Fruit fly (Drosophila melanogaster) whole organism, prepupa: Measurements from ENCODE around the gene Arp10.
A peak's percentile ranks its signal among the peaks of the same experiment; 100 is the strongest.

Experiments used
- CG11294 ChIP-seq: fragments of 200-800 bp; sonication (Bioruptor generic); IDR thresholded peaks from 2 replicates; pipeline ENCODE4 v1.3.6; 2022; ENCODE audit warnings: missing biosample characterization, missing genetic modification characterization
- CG11902 ChIP-seq: fragments of 200-800 bp; sonication (Bioruptor generic); optimal IDR thresholded peaks from 3 replicates; lab custom pipeline; 2016; ENCODE audit warnings: missing biosample characterization, missing genetic modification characterization
- CG15336 ChIP-seq: fragments of 200-800 bp; sonication (Bioruptor generic); IDR thresholded peaks from 2 replicates; pipeline ENCODE4 v1.3.6; 2022; ENCODE audit warnings: missing biosample characterization, missing genetic modification characterization
- CG1621 ChIP-seq: fragments of 200-800 bp; sonication (Bioruptor generic); optimal IDR thresholded peaks from 3 replicates; lab custom pipeline; 2018; ENCODE audit warnings: missing biosample characterization, mild to moderate bottlenecking, missing genetic modification characterization
- CG16779 ChIP-seq: fragments of 200-800 bp; sonication (Bioruptor generic); optimal IDR thresholded peaks from 3 replicates; lab custom pipeline; 2017; ENCODE audit warnings: missing biosample characterization, mild to moderate bottlenecking, missing genetic modification characterization
- CG31627 ChIP-seq: fragments of 200-800 bp; sonication (Bioruptor generic); optimal IDR thresholded peaks from 3 replicates; lab custom pipeline; 2016; ENCODE audit warnings: missing biosample characterization, missing genetic modification characterization
- CG32006 ChIP-seq: fragments of 200-800 bp; sonication (Bioruptor generic); optimal IDR thresholded peaks from 3 replicates; lab custom pipeline; 2017; ENCODE audit warnings: missing biosample characterization, mild to moderate bottlenecking, missing genetic modification characterization
- CG34406 ChIP-seq: fragments of 200-800 bp; sonication (Bioruptor generic); optimal IDR thresholded peaks from 3 replicates; lab custom pipeline; 2016; ENCODE audit warnings: missing biosample characterization, missing genetic modification characterization
- CG4318 ChIP-seq: fragments of 200-800 bp; sonication (Bioruptor generic); optimal IDR thresholded peaks from 3 replicates; lab custom pipeline; 2017; ENCODE audit warnings: missing biosample characterization, mild to moderate bottlenecking, missing genetic modification characterization
- CG6163 ChIP-seq: fragments of 200-800 bp; sonication (Bioruptor generic); IDR thresholded peaks from 3 replicates; pipeline ENCODE4 v1.3.6; 2022; ENCODE audit warnings: missing biosample characterization, missing genetic modification characterization
- CG6792 ChIP-seq: fragments of 200-800 bp; sonication (Bioruptor generic); optimal IDR thresholded peaks from 3 replicates; lab custom pipeline; 2016; ENCODE audit warnings: missing biosample characterization, missing genetic modification characterization
- CG6854 ChIP-seq: fragments of 200-800 bp; sonication (Bioruptor generic); optimal IDR thresholded peaks from 2 replicates; lab custom pipeline; 2017; ENCODE audit warnings: missing biosample characterization, mild to moderate bottlenecking, missing genetic modification characterization
- CG7368 ChIP-seq: fragments of 200-800 bp; sonication (Bioruptor generic); optimal IDR thresholded peaks from 3 replicates; lab custom pipeline; 2016; ENCODE audit warnings: missing biosample characterization, missing genetic modification characterization
- CG8119 ChIP-seq: fragments of 200-800 bp; sonication (Bioruptor generic); IDR thresholded peaks from 3 replicates; pipeline ENCODE4 v1.3.6; 2022; ENCODE audit warnings: missing biosample characterization, missing genetic modification characterization
- CG8319 ChIP-seq: fragments of 200-800 bp; sonication (Bioruptor generic); optimal IDR thresholded peaks from 3 replicates; lab custom pipeline; 2016; ENCODE audit warnings: missing biosample characterization, missing genetic modification characterization
- CG9139 ChIP-seq: fragments of 200-800 bp; sonication (Bioruptor generic); optimal IDR thresholded peaks from 3 replicates; lab custom pipeline; 2017; ENCODE audit warnings: missing biosample characterization, mild to moderate bottlenecking, missing genetic modification characterization
- Eip75B ChIP-seq: fragments of 200-800 bp; sonication (Bioruptor generic); optimal IDR thresholded peaks from 3 replicates; lab custom pipeline; 2016; ENCODE audit warnings: missing biosample characterization, missing genetic modification characterization
- Eip78C ChIP-seq: fragments of 200-800 bp; sonication (Bioruptor generic); peaks from one replicate; lab custom pipeline; 2016; ENCODE audit warnings: missing biosample characterization, missing genetic modification characterization
- Eip93F ChIP-seq: fragments of 200-800 bp; sonication (Bioruptor generic); optimal IDR thresholded peaks from 2 replicates; lab custom pipeline; 2016; ENCODE audit warnings: missing biosample characterization, mild to moderate bottlenecking, missing genetic modification characterization
- Gug ChIP-seq: fragments of 200-800 bp; sonication (Bioruptor generic); IDR thresholded peaks from 2 replicates; pipeline ENCODE4 v1.3.6; 2022; ENCODE audit warnings: missing biosample characterization, missing genetic modification characterization
- Hr38 ChIP-seq: sonication (Bioruptor generic); optimal IDR thresholded peaks from 2 replicates; lab custom pipeline; 2016; ENCODE audit warnings: missing biosample characterization, missing genetic modification characterization
- Lpt ChIP-seq: fragments of 200-800 bp; sonication (Bioruptor generic); optimal IDR thresholded peaks from 3 replicates; lab custom pipeline; 2016; ENCODE audit warnings: missing biosample characterization, missing genetic modification characterization
- Sox102F ChIP-seq: fragments of 200-800 bp; sonication (Bioruptor generic); optimal IDR thresholded peaks from 2 replicates; lab custom pipeline; 2016; ENCODE audit warnings: missing biosample characterization, mild to moderate bottlenecking, missing genetic modification characterization
- Sox14 ChIP-seq: fragments of 200-800 bp; sonication (Bioruptor generic); optimal IDR thresholded peaks from 3 replicates; lab custom pipeline; 2016; ENCODE audit warnings: missing biosample characterization, missing genetic modification characterization
- achi ChIP-seq: fragments of 200-800 bp; sonication (Bioruptor generic); optimal IDR thresholded peaks from 3 replicates; lab custom pipeline; 2016; ENCODE audit warnings: missing biosample characterization, missing genetic modification characterization
- cyc ChIP-seq: fragments of 200-800 bp; sonication (Bioruptor generic); optimal IDR thresholded peaks from 3 replicates; lab custom pipeline; 2016; ENCODE audit warnings: missing biosample characterization, missing genetic modification characterization
- eg ChIP-seq: fragments of 200-800 bp; sonication (Bioruptor generic); IDR thresholded peaks from 3 replicates; pipeline ENCODE4 v1.3.6; 2022; ENCODE audit warnings: missing biosample characterization, missing genetic modification characterization
- esn ChIP-seq: fragments of 200-800 bp; sonication (Bioruptor generic); optimal IDR thresholded peaks from 2 replicates; lab custom pipeline; 2016; ENCODE audit warnings: missing biosample characterization, mild to moderate bottlenecking, missing genetic modification characterization, moderate library complexity
- fkh ChIP-seq: fragments of 200-800 bp; sonication (Bioruptor generic); optimal IDR thresholded peaks from 3 replicates; lab custom pipeline; 2017; ENCODE audit warnings: missing biosample characterization, mild to moderate bottlenecking, missing genetic modification characterization, moderate library complexity
- lz ChIP-seq: fragments of 200-800 bp; sonication (Bioruptor generic); optimal IDR thresholded peaks from 3 replicates; lab custom pipeline; 2016; ENCODE audit warnings: missing biosample characterization, missing genetic modification characterization
- net ChIP-seq: fragments of 200-800 bp; sonication (Bioruptor generic); optimal IDR thresholded peaks from 3 replicates; lab custom pipeline; 2016; ENCODE audit warnings: missing biosample characterization, missing genetic modification characterization
- salr ChIP-seq, 2 experiments: fragments of 200-800 bp; sonication (Bioruptor generic); optimal IDR thresholded peaks; 3 replicates each; lab custom pipeline; 2016 to 2018; ENCODE audit warnings: missing biosample characterization in 2 of 2, missing genetic modification characterization in 2 of 2, mild to moderate bottlenecking in 1 of 2
- svp ChIP-seq: fragments of 200-800 bp; sonication (Bioruptor generic); peaks from one replicate; lab custom pipeline; 2016; ENCODE audit warnings: missing biosample characterization, missing genetic modification characterization
- vri ChIP-seq: fragments of 200-800 bp; sonication (Bioruptor generic); optimal IDR thresholded peaks from 3 replicates; lab custom pipeline; 2016; ENCODE audit warnings: missing biosample characterization, mild to moderate bottlenecking, missing genetic modification characterization

Arp10 gene

DNA sequence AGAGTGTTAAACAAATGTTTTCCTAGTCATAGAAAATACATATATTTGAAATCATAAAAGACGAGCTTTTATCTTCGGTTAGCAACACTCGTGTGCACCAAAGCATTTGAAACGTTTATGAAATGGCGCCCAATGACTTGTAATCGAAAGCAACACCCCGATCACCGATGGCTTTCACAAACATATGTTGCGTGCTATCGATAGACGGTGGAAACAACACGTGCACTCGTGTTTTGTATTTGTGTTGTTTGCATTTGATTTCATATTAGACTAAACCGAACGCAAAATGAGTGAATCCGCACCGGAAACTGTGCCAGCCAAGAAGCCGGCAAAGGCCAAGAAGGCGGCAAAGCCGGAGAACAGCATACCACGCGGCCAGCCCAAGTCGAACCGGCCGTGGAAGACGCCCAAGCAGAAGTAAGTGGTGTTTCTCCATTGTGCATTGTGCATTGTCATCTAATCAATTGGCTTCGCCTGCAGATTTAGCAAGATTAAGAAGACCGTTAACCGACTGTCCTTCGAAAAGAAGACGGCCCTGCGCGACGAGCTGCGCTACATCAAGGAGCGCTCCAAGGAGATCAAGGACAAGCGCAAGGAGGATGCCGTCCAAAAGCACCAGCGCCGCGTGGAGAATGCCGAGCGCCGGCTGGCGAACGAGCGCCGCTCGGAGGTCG, 29.8 kb downstream of the Arp10 start, which contains the start of gene CG14210:
CG14210 (plus strand) TSS at position 207 of the 674 bp plus-strand sequence.
- no peak for TF ChIP-seq Gug (GFP tag; lab: Robert Waterston, UW)
- TF ChIP-seq CG6163 (GFP tag; lab: Robert Waterston, UW) = no peak
- TF ChIP-seq salr (GFP tag; optimal IDR thresholded peaks at IDR 0.05; lab: Kevin White, UChicago) = no peak
- no peak for TF ChIP-seq Eip93F
- TF ChIP-seq CG31627 (GFP tag; lab: Kevin White, UChicago) = no peak
- no peak for TF ChIP-seq fkh (GFP tag; lab: Kevin White, UChicago)
- TF ChIP-seq CG1621 (tag; lab: Kevin White, UChicago) = no peak
- TF ChIP-seq CG8319 (GFP tag; lab: Kevin White, UChicago) = no peak
- TF ChIP-seq Sox14 (GFP tag; lab: Kevin White, UChicago) = no peak
- no peak for TF ChIP-seq vri (GFP tag; lab: Kevin White, UChicago)
- TF ChIP-seq net (GFP tag; lab: Kevin White, UChicago) = no peak
- TF ChIP-seq Sox102F (GFP tag; lab: Kevin White, UChicago) = no peak

- no peak for TF ChIP-seq CG15336 (GFP tag; lab: Robert Waterston, UW)
- peak; percentile 56; the same call in 1 of the 3 replicates for TF ChIP-seq CG6163 (GFP tag; lab: Robert Waterston, UW)
- TF ChIP-seq CG32006 = no peak
- no peak for TF ChIP-seq Gug (GFP tag; lab: Robert Waterston, UW)
- TF ChIP-seq Sox102F (GFP tag; lab: Kevin White, UChicago) = no peak
- peak; percentile 44 for TF ChIP-seq lz (GFP tag; lab: Kevin White, UChicago)
- TF ChIP-seq CG1621 (tag; lab: Kevin White, UChicago) = peak; percentile 63
- TF ChIP-seq CG34406 = peak; percentile 49
- TF ChIP-seq CG6792 (GFP tag; lab: Kevin White, UChicago) = peak; percentile 30
- TF ChIP-seq CG8319 (GFP tag; lab: Kevin White, UChicago) = no peak
- no peak for TF ChIP-seq CG11902
- peak; percentile 29 for TF ChIP-seq fkh (GFP tag; lab: Kevin White, UChicago)
- peak; percentile 64 for TF ChIP-seq CG6854 (GFP tag; lab: Kevin White, UChicago)
- peak; percentile 1 for TF ChIP-seq cyc (GFP tag; lab: Kevin White, UChicago)
- TF ChIP-seq esn (GFP tag; lab: Kevin White, UChicago) = peak; percentile 70
- TF ChIP-seq Hr38 = no peak
- TF ChIP-seq, all 60 proteins: peak for 9
Measured at dm6 chrX:19613473-19613872, 32.5 kb downstream of the Arp10 start.

dm6 chrX:19611226-19611625, 34.8 kb downstream of the Arp10 start, which contains the start of the genes Shawn and Tyler:
Gene Shawn (plus strand): TSS chrX:19611526.
Gene Tyler (plus strand): TSS chrX:19611526.
- TF ChIP-seq CG6854 (GFP tag; lab: Kevin White, UChicago) (no peak), net (GFP tag; lab: Kevin White, UChicago) (no peak), CG16779 (tag; lab: Kevin White, UChicago) (no peak), lz (GFP tag; lab: Kevin White, UChicago) (no peak), CG7368 (GFP tag; lab: Kevin White, UChicago) (no peak), CG11294 (GFP tag; lab: Robert Waterston, UW) (no peak), esn (GFP tag; lab: Kevin White, UChicago) (no peak), Gug (GFP tag; lab: Robert Waterston, UW) (no peak), svp (GFP tag; lab: Kevin White, UChicago) (no peak), Eip75B (no peak), cyc (GFP tag; lab: Kevin White, UChicago) (no peak), CG9139 (GFP tag; lab: Kevin White, UChicago) (no peak), CG1621 (tag; lab: Kevin White, UChicago) (no peak), CG11902 (no peak), achi (no peak), CG8119 (no peak), Lpt (GFP tag; lab: Kevin White, UChicago) (no peak), CG4318 (GFP tag; lab: Kevin White, UChicago) (no peak)

dm6 chrX:19608042-19608609, 37.9 kb downstream of the Arp10 start:
- TF ChIP-seq fkh (GFP tag; lab: Kevin White, UChicago) (peak; percentile 77), vri (GFP tag; lab: Kevin White, UChicago) (peak; percentile 57), Eip78C (peak; percentile 18), eg (GFP tag; lab: Robert Waterston, UW) (no peak)
- TF ChIP-seq, all 60 proteins: peak for 3
